Fruit fly (Drosophila melanogaster) whole organism, embryonic: ENCODE measurements around the gene mthl6.

Source experiments
- Adf1 ChIP-seq: fragments of 200-800 bp; sonication (Bioruptor generic); IDR thresholded peaks from 2 replicates; pipeline ENCODE4 v1.3.6; 2022; ENCODE audit warnings: missing biosample characterization, missing genetic modification characterization
- Antp ChIP-seq: fragments of 200-800 bp; sonication (Bioruptor generic); optimal IDR thresholded peaks from 3 replicates; lab custom pipeline; 2016; ENCODE audit warnings: missing biosample characterization, missing genetic modification characterization
- Asciz ChIP-seq: fragments of 200-800 bp; sonication (Bioruptor generic); optimal IDR thresholded peaks from 2 replicates; lab custom pipeline; 2017; ENCODE audit warnings: missing biosample characterization, mild to moderate bottlenecking, missing genetic modification characterization, missing genetic modification reagents
- B-H2 ChIP-seq: fragments of 200-800 bp; sonication (Bioruptor generic); optimal IDR thresholded peaks from 2 replicates; lab custom pipeline; 2018; ENCODE audit warnings: missing biosample characterization, mild to moderate bottlenecking, missing genetic modification characterization
- CG11504 ChIP-seq: fragments of 200-800 bp; sonication (Bioruptor generic); optimal IDR thresholded peaks from 3 replicates; lab custom pipeline; 2019; ENCODE audit warnings: missing biosample characterization, mild to moderate bottlenecking, missing genetic modification characterization, moderate library complexity
- CG12104 ChIP-seq: fragments of 200-800 bp; sonication (Bioruptor generic); optimal IDR thresholded peaks from 3 replicates; lab custom pipeline; 2016; ENCODE audit warnings: missing biosample characterization, missing genetic modification characterization
- CG1233 ChIP-seq: fragments of 200-800 bp; sonication (Bioruptor generic); optimal IDR thresholded peaks from 4 replicates; lab custom pipeline; 2018; ENCODE audit warnings: missing biosample characterization, mild to moderate bottlenecking, missing genetic modification characterization
- CG13775 ChIP-seq: fragments of 200-800 bp; sonication (Bioruptor generic); optimal IDR thresholded peaks from 3 replicates; lab custom pipeline; 2017; ENCODE audit warnings: missing biosample characterization, mild to moderate bottlenecking, missing genetic modification characterization
- CG14710 ChIP-seq: fragments of 200-800 bp; sonication (Bioruptor generic); optimal IDR thresholded peaks from 3 replicates; lab custom pipeline; 2019; ENCODE audit warnings: missing biosample characterization, mild to moderate bottlenecking, missing genetic modification characterization, moderate library complexity
- CG1529 ChIP-seq: fragments of 200-800 bp; sonication (Bioruptor generic); optimal IDR thresholded peaks from 3 replicates; lab custom pipeline; 2018; ENCODE audit warnings: missing biosample characterization, missing genetic modification characterization
- CG15696 ChIP-seq: fragments of 200-800 bp; sonication (Bioruptor generic); optimal IDR thresholded peaks from 2 replicates; lab custom pipeline; 2019; ENCODE audit warnings: missing biosample characterization, mild to moderate bottlenecking, missing genetic modification characterization, moderate library complexity
- CG18011 ChIP-seq: fragments of 200-800 bp; sonication (Bioruptor generic); optimal IDR thresholded peaks from 2 replicates; lab custom pipeline; 2017; ENCODE audit warnings: missing biosample characterization, missing genetic modification characterization, mild to moderate bottlenecking, moderate library complexity, missing genotype
- CG18599 ChIP-seq: fragments of 200-800 bp; sonication (Bioruptor generic); optimal IDR thresholded peaks from 3 replicates; lab custom pipeline; 2017; ENCODE audit warnings: missing biosample characterization, missing genetic modification characterization, mild to moderate bottlenecking, moderate library complexity, missing genetic modification reagents
- CG34376 ChIP-seq: fragments of 200-800 bp; sonication (Bioruptor generic); optimal IDR thresholded peaks from 2 replicates; lab custom pipeline; 2018; ENCODE audit warnings: missing biosample characterization, mild to moderate bottlenecking, missing genetic modification characterization
- CG3726 ChIP-seq: fragments of 200-800 bp; sonication (Bioruptor generic); IDR thresholded peaks from 3 replicates; pipeline ENCODE4, ENCODE4 v1.3.6; 2022; ENCODE audit warnings: missing biosample characterization, missing genetic modification characterization
- CG42726 ChIP-seq: fragments of 200-800 bp; sonication (Bioruptor generic); IDR thresholded peaks from 2 replicates; pipeline ENCODE4 v1.3.6; 2022; ENCODE audit warnings: missing biosample characterization, missing genetic modification characterization; ENCODE audit not compliant: partially characterized antibody
- CG6175 ChIP-seq: fragments of 200-800 bp; sonication (Bioruptor generic); IDR thresholded peaks from 3 replicates; pipeline ENCODE4 v1.3.6; 2022; ENCODE audit warnings: missing biosample characterization, missing genetic modification characterization
- CG8281 ChIP-seq: fragments of 200-800 bp; sonication (Bioruptor generic); optimal IDR thresholded peaks from 2 replicates; lab custom pipeline; 2018; ENCODE audit warnings: missing biosample characterization, mild to moderate bottlenecking, missing genetic modification characterization, moderate library complexity
- D19B ChIP-seq: fragments of 200-800 bp; sonication (Bioruptor generic); optimal IDR thresholded peaks from 2 replicates; lab custom pipeline; 2017; ENCODE audit warnings: missing biosample characterization, mild to moderate bottlenecking, missing genetic modification characterization
- Doc3 ChIP-seq: fragments of 200-800 bp; sonication (Bioruptor generic); IDR thresholded peaks from 3 replicates; pipeline ENCODE4 v1.3.6; 2022; ENCODE audit warnings: missing biosample characterization, missing genetic modification characterization; ENCODE audit not compliant: partially characterized antibody
- Fer2 ChIP-seq: fragments of 200-800 bp; sonication (Bioruptor generic); optimal IDR thresholded peaks from 2 replicates; lab custom pipeline; 2018; ENCODE audit warnings: missing biosample characterization, mild to moderate bottlenecking, missing genetic modification characterization, moderate library complexity
- Meics ChIP-seq: fragments of 200-800 bp; sonication (Bioruptor generic); optimal IDR thresholded peaks from 2 replicates; lab custom pipeline; 2017; ENCODE audit warnings: missing biosample characterization, mild to moderate bottlenecking, missing genetic modification characterization
- Myb ChIP-seq: fragments of 200-800 bp; sonication (Bioruptor generic); optimal IDR thresholded peaks from 2 replicates; lab custom pipeline; 2016; ENCODE audit warnings: missing biosample characterization, missing genetic modification characterization
- NK7.1 ChIP-seq: fragments of 200-800 bp; sonication (Bioruptor generic); optimal IDR thresholded peaks from 3 replicates; lab custom pipeline; 2016; ENCODE audit warnings: missing biosample characterization, missing genetic modification characterization
- PHDP ChIP-seq: fragments of 200-800 bp; sonication (Bioruptor generic); optimal IDR thresholded peaks from 3 replicates; lab custom pipeline; 2018; ENCODE audit warnings: missing biosample characterization, mild to moderate bottlenecking, missing genetic modification characterization, moderate library complexity
- Poxn ChIP-seq: fragments of 200-800 bp; sonication (Bioruptor generic); IDR thresholded peaks from 2 replicates; pipeline ENCODE4 v1.3.6; 2022; ENCODE audit warnings: missing biosample characterization, missing genetic modification characterization
- Sox102F ChIP-seq: fragments of 200-800 bp; sonication (Bioruptor generic); optimal IDR thresholded peaks from 2 replicates; lab custom pipeline; 2018; ENCODE audit warnings: missing biosample characterization, mild to moderate bottlenecking, missing genetic modification characterization, moderate library complexity
- Trl ChIP-seq, 3 experiments: fragments of >200 bp in 2 of 3; fragments of 200-800 bp in 1 of 3; sonication (Bioruptor generic) in 1 of 3; optimal IDR thresholded peaks; 2 replicates in 1 of 3; 3 replicates in 2 of 3; lab custom pipeline; 2016 to 2017; ENCODE audit warnings: missing biosample characterization in 1 of 3, missing genetic modification characterization in 1 of 3
- chn ChIP-seq: fragments of 200-800 bp; sonication (Bioruptor generic); optimal IDR thresholded peaks from 2 replicates; lab custom pipeline; 2016; ENCODE audit warnings: missing biosample characterization, missing genetic modification characterization
- crol ChIP-seq: fragments of 200-800 bp; sonication (Bioruptor generic); IDR thresholded peaks from 2 replicates; pipeline ENCODE4 v1.3.6; 2022; ENCODE audit warnings: missing biosample characterization, missing genetic modification characterization
- dati ChIP-seq: fragments of 200-800 bp; sonication (Bioruptor generic); IDR thresholded peaks from 2 replicates; pipeline ENCODE4 v1.3.6; 2022; ENCODE audit warnings: missing biosample characterization, missing genetic modification characterization
- dpn ChIP-seq, 2 experiments: fragments of 200-800 bp; sonication (Bioruptor generic); optimal IDR thresholded peaks; 3 replicates each; lab custom pipeline; 2016; ENCODE audit warnings: missing biosample characterization in 2 of 2, missing genetic modification characterization in 2 of 2
- en ChIP-seq: fragments of 200-800 bp; sonication (Bioruptor generic); optimal IDR thresholded peaks from 2 replicates; lab custom pipeline; 2016; ENCODE audit warnings: missing biosample characterization, missing genetic modification characterization
- esg ChIP-seq: fragments of 200-800 bp; sonication (Bioruptor generic); conservative IDR thresholded peaks from 2 replicates; pipeline ENCODE4 v1.3.6; 2022; ENCODE audit warnings: missing biosample characterization, missing genetic modification characterization
- gce ChIP-seq: fragments of 200-800 bp; sonication (Bioruptor generic); IDR thresholded peaks from 3 replicates; pipeline ENCODE4 v1.3.6; 2022; ENCODE audit warnings: missing biosample characterization, missing genetic modification characterization
- gcm ChIP-seq: fragments of 200-800 bp; sonication (Bioruptor generic); optimal IDR thresholded peaks from 2 replicates; lab custom pipeline; 2019; ENCODE audit warnings: missing biosample characterization, mild to moderate bottlenecking, missing genetic modification characterization, moderate library complexity
- gem ChIP-seq: fragments of 200-800 bp; sonication (Bioruptor generic); optimal IDR thresholded peaks from 2 replicates; lab custom pipeline; 2019; ENCODE audit warnings: missing biosample characterization, mild to moderate bottlenecking, missing genetic modification characterization, moderate library complexity
- hbn ChIP-seq: fragments of 200-800 bp; sonication (Bioruptor generic); IDR thresholded peaks from 2 replicates; pipeline ENCODE4 v1.3.6; 2022; ENCODE audit warnings: missing biosample characterization, missing genetic modification characterization; ENCODE audit not compliant: partially characterized antibody
- ken ChIP-seq: fragments of 200-800 bp; sonication (Bioruptor generic); IDR thresholded peaks from 3 replicates; pipeline ENCODE4 v1.3.6; 2022; ENCODE audit warnings: missing biosample characterization, missing genetic modification characterization
- lola ChIP-seq, 3 experiments: fragments of >200 bp in 2 of 3; fragments of 200-800 bp in 1 of 3; sonication (Bioruptor generic) in 1 of 3; optimal IDR thresholded peaks; 2 replicates each; lab custom pipeline; 2017 to 2019; ENCODE audit warnings: missing biosample characterization in 3 of 3, missing genetic modification characterization in 3 of 3, mild to moderate bottlenecking in 1 of 3, moderate library complexity in 1 of 3
- odd ChIP-seq: fragments of 200-800 bp; sonication (Bioruptor generic); optimal IDR thresholded peaks from 2 replicates; lab custom pipeline; 2017; ENCODE audit warnings: missing biosample characterization, mild to moderate bottlenecking, missing genetic modification characterization
- phol ChIP-seq: fragments of 200-800 bp; sonication (Bioruptor generic); optimal IDR thresholded peaks from 3 replicates; lab custom pipeline; 2018; ENCODE audit warnings: missing biosample characterization, mild to moderate bottlenecking, missing genetic modification characterization, moderate library complexity
- psq ChIP-seq: fragments of 200-800 bp; sonication (Bioruptor generic); optimal IDR thresholded peaks from 2 replicates; lab custom pipeline; 2017; ENCODE audit warnings: missing biosample characterization, missing genetic modification characterization
- sd ChIP-seq: fragments of 200-800 bp; sonication (Bioruptor generic); optimal IDR thresholded peaks from 3 replicates; lab custom pipeline; 2018; ENCODE audit warnings: missing biosample characterization, mild to moderate bottlenecking, missing genetic modification characterization, moderate library complexity
- sqz ChIP-seq: fragments of 200-800 bp; sonication (Bioruptor generic); optimal IDR thresholded peaks from 3 replicates; lab custom pipeline; 2018; ENCODE audit warnings: missing biosample characterization, mild to moderate bottlenecking, missing genetic modification characterization
- vnd ChIP-seq: fragments of 200-800 bp; sonication (Bioruptor generic); IDR thresholded peaks from 3 replicates; pipeline ENCODE4 v1.3.6; 2022; ENCODE audit warnings: missing biosample characterization, missing genetic modification characterization; ENCODE audit not compliant: partially characterized antibody
- zen2 ChIP-seq: fragments of 200-800 bp; sonication (Bioruptor generic); IDR thresholded peaks from 3 replicates; pipeline ENCODE4 v1.3.6; 2022; ENCODE audit warnings: missing biosample characterization, missing genetic modification characterization; ENCODE audit not compliant: partially characterized antibody

mthl6 gene

dm6 chr3L:7529081-7530021 is 43.6 kb downstream of the mthl6 start (continued):
- TF ChIP-seq hbn (GFP tag; lab: Robert Waterston, UW) (no peak), en (no peak), crol (GFP tag; lab: Robert Waterston, UW) (peak; percentile 72; the same call in 1 of the 2 replicates), CG14710 (tag; lab: Kevin White, UChicago) (no peak), gcm (GFP tag; lab: Kevin White, UChicago) (peak; percentile 86), PHDP (peak; percentile 7), zen2 (GFP tag; lab: Robert Waterston, UW) (0 out of 3 replicates have a peak, but pooled peaks have one; percentile 25), CG18011 (no peak), CG15696 (no peak), Myb (GFP tag; lab: Kevin White, UChicago) (no peak), NK7.1 (GFP tag; lab: Kevin White, UChicago) (peak; percentile 25), ken (GFP tag; lab: Robert Waterston, UW) (peak; percentile 21; the same call in 1 of the 3 replicates), vnd (GFP tag; lab: Robert Waterston, UW) (no peak), CG42726 (GFP tag; lab: Robert Waterston, UW) (no peak), CG11504 (tag; lab: Kevin White, UChicago) (no peak), Asciz (GFP tag; lab: Kevin White, UChicago) (no peak), sd (tag; lab: Kevin White, UChicago) (peak; percentile 73), CG34376 (GFP tag; lab: Kevin White, UChicago) (peak; percentile 6), CG3726 (GFP tag; lab: Robert Waterston, UW) (no peak), lola (GFP tag; optimal IDR thresholded peaks at IDR 0.05; lab: Kevin White, UChicago) (no peak), Doc3 (no peak), CG1529 (GFP tag; lab: Kevin White, UChicago) (no peak), gce (GFP tag; lab: Robert Waterston, UW) (no peak), CG1233 (GFP tag; lab: Kevin White, UChicago) (no peak), dati (GFP tag; lab: Robert Waterston, UW) (no peak), sqz (GFP tag; lab: Kevin White, UChicago) (peak; percentile 68), CG18599 (GFP tag; lab: Kevin White, UChicago) (peak; percentile 38), Adf1 (GFP tag; lab: Robert Waterston, UW) (no peak), Trl (optimal IDR thresholded peaks at IDR 0.05; lab: Kevin White, UChicago) (no peak), Trl (GFP tag; optimal IDR thresholded peaks at IDR 0.05; lab: Kevin White, UChicago) (no peak), CG12104 (no peak), Poxn (GFP tag; lab: Robert Waterston, UW) (no peak), Sox102F (GFP tag; lab: Kevin White, UChicago) (no peak), phol (tag; lab: Kevin White, UChicago) (peak; percentile 2), CG6175 (no peak), gem (tag; lab: Kevin White, UChicago) (peak; percentile 29), esg (GFP tag; lab: Robert Waterston, UW) (no peak), Meics (GFP tag; lab: Kevin White, UChicago) (peak; percentile 59), CG8281 (tag; lab: Kevin White, UChicago) (peak; percentile 3), B-H2 (no peak), Antp (peak; percentile 4), CG13775 (GFP tag; lab: Kevin White, UChicago) (no peak), psq (GFP tag; lab: Kevin White, UChicago) (no peak), odd (GFP tag; lab: Kevin White, UChicago) (no peak), Fer2 (tag; lab: Kevin White, UChicago) (no peak), dpn (GFP tag; optimal IDR thresholded peaks at IDR 0.05; lab: Kevin White, UChicago) (peak in 1 of 2 experiments; percentile 29), chn (GFP tag; lab: Kevin White, UChicago) (no peak), D19B (GFP tag; lab: Kevin White, UChicago) (no peak)
